Worm (Caenorhabditis elegans): ENCODE results near the gene K04D7.6.

The K04D7.6 gene

DNA sequence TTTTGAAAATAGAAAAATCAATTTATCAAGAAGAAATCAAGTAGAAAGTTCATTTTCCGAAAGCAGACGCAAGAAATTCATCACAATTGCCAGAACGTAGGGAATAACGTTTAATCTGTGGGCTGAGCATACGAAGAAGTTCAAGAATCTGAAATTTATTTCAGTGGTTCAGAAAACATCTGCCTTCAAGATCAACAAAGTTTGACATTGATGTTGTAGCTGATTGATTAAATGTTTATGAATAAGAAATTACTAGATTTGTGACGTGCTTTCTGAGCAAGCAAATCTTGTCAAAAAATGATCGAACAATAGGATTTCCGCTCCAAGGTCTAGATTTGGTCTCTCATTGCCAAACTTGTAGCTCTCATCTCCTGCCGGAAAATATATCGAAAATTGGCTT, at the start of gene K04D7.6:
Gene K04D7.6 (minus strand): TSS at position 101 of the 400 bp plus-strand sequence.
- TF ChIP-seq ets-5 (GFP tag; IDR thresholded peaks at IDR 0.05), result no peak
- TF ChIP-seq efl-3 (GFP tag; optimal IDR thresholded peaks at IDR 0.05), result no peak
- TF ChIP-seq irx-1 (tag; optimal IDR thresholded peaks at IDR 0.05), result no peak
- TF ChIP-seq mdl-1 (tag; optimal IDR thresholded peaks at IDR 0.05), result no peak
- TF ChIP-seq xbp-1 (tag; optimal IDR thresholded peaks at IDR 0.05), result no peak
- TF ChIP-seq Y116A8C.19 (tag; optimal IDR thresholded peaks at IDR 0.05; ENCODE audit: borderline replicate concordance), result no peak
- TF ChIP-seq nhr-11 (tag; optimal IDR thresholded peaks at IDR 0.05), result no peak
- TF ChIP-seq tbx-2 (tag; optimal IDR thresholded peaks at IDR 0.05), result no peak
- no peak for TF ChIP-seq lin-39 (tag; optimal IDR thresholded peaks at IDR 0.05)
- TF ChIP-seq pag-3 (tag; optimal IDR thresholded peaks at IDR 0.05; ENCODE audit: borderline replicate concordance, insufficient read depth), result no peak
- no peak for TF ChIP-seq blmp-1 (tag; optimal IDR thresholded peaks at IDR 0.05)

DNA sequence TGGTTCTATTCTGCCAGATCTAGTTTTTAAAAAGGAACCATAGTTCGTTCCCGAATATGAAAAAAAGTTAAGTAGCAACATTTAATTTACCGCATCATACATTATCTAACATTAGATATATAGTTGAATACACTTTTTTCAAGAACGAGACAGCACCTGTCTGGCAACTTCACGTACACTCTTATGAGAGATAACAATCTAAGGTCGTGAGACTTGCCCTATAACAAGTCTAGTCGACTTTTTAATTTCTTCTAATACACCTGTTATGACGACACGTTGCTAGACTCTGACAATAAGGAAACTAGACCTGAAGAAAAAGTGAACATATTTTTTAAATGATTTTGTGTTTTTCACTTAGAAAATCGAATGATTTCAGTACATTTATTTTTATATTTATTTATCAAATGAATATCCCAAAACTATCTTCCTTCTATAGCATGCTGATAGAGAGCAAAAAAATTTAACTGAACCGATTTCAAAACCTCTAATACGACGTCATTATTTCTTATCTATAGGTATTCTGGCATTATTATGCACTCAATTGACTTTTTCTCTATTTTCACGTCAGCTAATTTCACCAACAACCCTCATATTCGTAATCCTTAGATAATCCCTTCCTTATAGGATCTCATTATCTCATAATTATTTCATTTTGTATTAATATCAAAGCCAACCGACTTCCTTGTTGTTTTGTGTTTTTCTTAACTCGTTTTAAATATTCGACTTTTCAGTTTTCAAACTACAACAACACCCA, 47.0 kb upstream of the K04D7.6 start:
- no peak for TF ChIP-seq egl-13 (tag; optimal IDR thresholded peaks at IDR 0.05)
- TF ChIP-seq ceh-8 (GFP tag; optimal IDR thresholded peaks at IDR 0.05), result no peak
- TF ChIP-seq aha-1 (tag; optimal IDR thresholded peaks at IDR 0.05), result no peak
- no peak for TF ChIP-seq ceh-63 (GFP tag; optimal IDR thresholded peaks at IDR 0.05)
- TF ChIP-seq efl-3 (GFP tag; optimal IDR thresholded peaks at IDR 0.05), result no peak
- 0 out of 2 replicates have a peak, but pooled peaks have one; percentile 6 for TF ChIP-seq ceh-88 (GFP tag; IDR thresholded peaks at IDR 0.05)
- TF ChIP-seq unc-30 (tag; optimal IDR thresholded peaks at IDR 0.05), result no peak
- no peak for TF ChIP-seq zag-1 (tag; optimal IDR thresholded peaks at IDR 0.05)
- TF ChIP-seq mep-1 (tag; optimal IDR thresholded peaks at IDR 0.05), result no peak
- TF ChIP-seq alr-1 (tag; optimal IDR thresholded peaks at IDR 0.05; ENCODE audit: borderline replicate concordance), result no peak
- TF ChIP-seq dsc-1 (tag; optimal IDR thresholded peaks at IDR 0.05), result peak; percentile 98
- no peak for TF ChIP-seq mef-2 (tag; optimal IDR thresholded peaks at IDR 0.05)
- no peak for TF ChIP-seq swsn-7 (tag; optimal IDR thresholded peaks at IDR 0.05)
- TF ChIP-seq mdl-1 (tag; optimal IDR thresholded peaks at IDR 0.05), result no peak
- TF ChIP-seq nhr-84 (tag; optimal IDR thresholded peaks at IDR 0.05), result no peak
- no peak for TF ChIP-seq nhr-11 (tag; optimal IDR thresholded peaks at IDR 0.05)
- TF ChIP-seq xbp-1 (tag; optimal IDR thresholded peaks at IDR 0.05), result no peak
- no peak for TF ChIP-seq blmp-1 (tag; optimal IDR thresholded peaks at IDR 0.05)
- TF ChIP-seq nhr-237 (tag; optimal IDR thresholded peaks at IDR 0.05), result no peak
- TF ChIP-seq F16B12.6 (tag; optimal IDR thresholded peaks at IDR 0.05), result no peak
- TF ChIP-seq pax-3 (tag; optimal IDR thresholded peaks at IDR 0.05), result peak; percentile 60
- TF ChIP-seq lin-15B (tag; optimal IDR thresholded peaks at IDR 0.05), result peak; percentile 11
- TF ChIP-seq efl-1 (optimal IDR thresholded peaks at IDR 0.05), result no peak
- TF ChIP-seq efl-1 (GFP tag; optimal IDR thresholded peaks at IDR 0.05 in 1 of 2), result peak in 1 of 2 experiments; percentile 77
- no peak for TF ChIP-seq zip-4 (GFP tag; optimal IDR thresholded peaks at IDR 0.05)
- no peak for TF ChIP-seq nhr-76 (tag; optimal IDR thresholded peaks at IDR 0.05)

DNA sequence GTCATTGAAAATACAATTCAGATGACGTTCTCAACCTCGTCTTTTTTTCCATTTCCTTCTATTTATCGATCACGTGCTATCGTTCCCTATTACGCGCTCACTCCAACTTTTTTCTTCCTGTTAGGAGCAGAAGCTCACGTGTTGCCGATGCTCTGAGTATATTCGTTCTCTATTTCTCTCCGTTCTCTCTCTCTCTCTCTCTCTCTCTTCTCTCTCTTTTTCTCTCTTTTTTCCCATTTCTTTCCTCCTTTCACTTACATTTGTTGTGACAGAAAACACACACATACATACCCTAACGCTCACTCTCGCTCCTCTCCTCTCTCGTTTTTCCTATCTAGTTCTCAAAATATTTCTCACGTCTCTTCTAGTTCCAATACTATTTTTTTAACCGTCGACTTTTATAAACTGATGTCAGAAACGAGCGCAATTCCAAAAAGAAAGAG, 46.3 kb upstream of the K04D7.6 start:
- peak; percentile 93 for TF ChIP-seq fkh-10 (GFP tag; optimal IDR thresholded peaks at IDR 0.05)
- TF ChIP-seq sox-4 (tag; optimal IDR thresholded peaks at IDR 0.05), result peak; percentile 93
- TF ChIP-seq alr-1 (tag; optimal IDR thresholded peaks at IDR 0.05; ENCODE audit: borderline replicate concordance), result no peak
- TF ChIP-seq tbx-2 (tag; optimal IDR thresholded peaks at IDR 0.05), result peak; percentile 95
- TF ChIP-seq nhr-237 (tag; optimal IDR thresholded peaks at IDR 0.05), result peak; percentile 78
- no peak for TF ChIP-seq nhr-28 (tag; optimal IDR thresholded peaks at IDR 0.05)
- no peak for TF ChIP-seq unc-130 (tag; optimal IDR thresholded peaks at IDR 0.05)
- TF ChIP-seq pag-3 (tag; optimal IDR thresholded peaks at IDR 0.05; ENCODE audit: borderline replicate concordance, insufficient read depth), result no peak
- TF ChIP-seq egl-13 (tag; optimal IDR thresholded peaks at IDR 0.05), result peak; percentile 97
- peak; percentile 91 for TF ChIP-seq ztf-4 (tag; optimal IDR thresholded peaks at IDR 0.05)
- peak; percentile 36 to 65 for TF ChIP-seq egl-27 (tag; optimal IDR thresholded peaks at IDR 0.05)
- TF ChIP-seq unc-86 (tag; optimal IDR thresholded peaks at IDR 0.05), result peak; percentile 97
- peak; percentile 94 for TF ChIP-seq swsn-7 (tag; optimal IDR thresholded peaks at IDR 0.05)
- TF ChIP-seq nhr-76 (tag; optimal IDR thresholded peaks at IDR 0.05), result no peak
- TF ChIP-seq mep-1 (tag; optimal IDR thresholded peaks at IDR 0.05), result peak; percentile 81
- peak; percentile 77 for TF ChIP-seq C16A3.4 (tag; optimal IDR thresholded peaks at IDR 0.05)
- TF ChIP-seq zag-1 (tag; optimal IDR thresholded peaks at IDR 0.05), result peak; percentile 67
- peak; percentile 91 for TF ChIP-seq nhr-19 (GFP tag; conservative IDR thresholded peaks at IDR 0.05)
- no peak for TF ChIP-seq hlh-4 (tag; optimal IDR thresholded peaks at IDR 0.05)
- TF ChIP-seq aly-2 (tag; optimal IDR thresholded peaks at IDR 0.05), result peak; percentile 73
- peak; percentile 77 to 84 for TF ChIP-seq efl-1 (optimal IDR thresholded peaks at IDR 0.05)
- peak; percentile 60 to 95 for TF ChIP-seq efl-1 (GFP tag; optimal IDR thresholded peaks at IDR 0.05 in 1 of 2)
- TF ChIP-seq tlp-1 (tag; optimal IDR thresholded peaks at IDR 0.05), result no peak
- TF ChIP-seq rnt-1 (tag; optimal IDR thresholded peaks at IDR 0.05), result peak; percentile 86
- peak; percentile 97 for TF ChIP-seq dsc-1 (tag; optimal IDR thresholded peaks at IDR 0.05)
- TF ChIP-seq ceh-63 (GFP tag; optimal IDR thresholded peaks at IDR 0.05), result no peak
- TF ChIP-seq ceh-88 (GFP tag; IDR thresholded peaks at IDR 0.05), result peak; percentile 72
- TF ChIP-seq ceh-82 (tag; optimal IDR thresholded peaks at IDR 0.05), result peak; percentile 28 to 73 (median 42)

Data from whole organism, L1 larva.